Worm (Caenorhabditis elegans) whole organism, early embryonic: Measurements from ENCODE around the gene sec-5.

Experiments used
- B0310.2 ChIP-seq: sonication (generic microtip); optimal IDR thresholded peaks from 2 replicates; lab custom pipeline; 2016; ENCODE audit warnings: mild to moderate bottlenecking, missing genetic modification characterization, missing compliant biosample characterization
- F13C5.2 ChIP-seq: sonication (generic microtip); optimal IDR thresholded peaks from 2 replicates; lab custom pipeline; 2017; ENCODE audit warnings: mild to moderate bottlenecking, missing genetic modification characterization, inconsistent platforms, missing compliant biosample characterization
- aly-1 ChIP-seq: sonication (generic microtip); optimal IDR thresholded peaks from 2 replicates; lab custom pipeline; 2016; ENCODE audit warnings: missing genetic modification characterization, missing compliant biosample characterization
- ama-1 ChIP-seq: fragments of 150-350 bp; optimal IDR thresholded peaks from 2 replicates; lab custom pipeline; 2014
- ceh-13 ChIP-seq: fragments of 200-800 bp; sonication (Bioruptor generic); optimal IDR thresholded peaks from 2 replicates; lab custom pipeline; 2018; ENCODE audit warnings: mild to moderate bottlenecking, missing genetic modification characterization, missing compliant biosample characterization
- ceh-36 ChIP-seq: sonication (generic microtip); optimal IDR thresholded peaks from 2 replicates; lab custom pipeline; 2016; ENCODE audit warnings: missing genetic modification characterization, inconsistent platforms, missing compliant biosample characterization
- ets-7 ChIP-seq: sonication (generic microtip); optimal IDR thresholded peaks from 2 replicates; lab custom pipeline; 2016; ENCODE audit warnings: missing genotype, missing genetic modification characterization, missing compliant biosample characterization
- flt-1 ChIP-seq: fragments of 200-800 bp; sonication (Bioruptor generic); IDR thresholded peaks from 2 replicates; pipeline ENCODE4 v1.3.6; 2022; ENCODE audit warnings: missing genetic modification characterization, missing compliant biosample characterization
- hmbx-1 ChIP-seq: sonication (generic microtip); optimal IDR thresholded peaks from 2 replicates; lab custom pipeline; 2016; ENCODE audit warnings: mild to moderate bottlenecking, missing genetic modification characterization, missing compliant biosample characterization
- hmg-4 ChIP-seq: fragments of 200-800 bp; sonication (Bioruptor generic); optimal IDR thresholded peaks from 2 replicates; lab custom pipeline; 2018; ENCODE audit warnings: mild to moderate bottlenecking, missing genetic modification characterization, missing compliant biosample characterization
- hnd-1 ChIP-seq: sonication (generic microtip); optimal IDR thresholded peaks from 2 replicates; lab custom pipeline; 2016; ENCODE audit warnings: missing genetic modification characterization, missing compliant biosample characterization
- pes-1 ChIP-seq: fragments of 200-800 bp; sonication (Bioruptor generic); IDR thresholded peaks from 2 replicates; pipeline ENCODE4 v1.3.6; 2022; ENCODE audit warnings: missing genetic modification reagents, missing genetic modification characterization, missing compliant biosample characterization
- scrt-1 ChIP-seq: fragments of 200-800 bp; sonication (Bioruptor generic); IDR thresholded peaks from 2 replicates; pipeline ENCODE4 v1.3.6; 2022; ENCODE audit warnings: missing genetic modification characterization, missing compliant biosample characterization
- sea-1 ChIP-seq: fragments of 200-800 bp; sonication (Bioruptor generic); conservative IDR thresholded peaks from 2 replicates; pipeline ENCODE4 v1.3.6; 2022; ENCODE audit warnings: missing genetic modification characterization, missing compliant biosample characterization
- tbx-11 ChIP-seq: fragments of 200-800 bp; sonication (Bioruptor generic); IDR thresholded peaks from 2 replicates; pipeline ENCODE4 v1.3.6; 2022; ENCODE audit warnings: missing genetic modification characterization, missing compliant biosample characterization
- tbx-37 ChIP-seq: fragments of 200-800 bp; sonication (Bioruptor generic); conservative IDR thresholded peaks from 2 replicates; pipeline ENCODE4 v1.3.6; 2022; ENCODE audit warnings: missing genetic modification reagents, missing genetic modification characterization, missing compliant biosample characterization
- tra-4 ChIP-seq: sonication (generic microtip); optimal IDR thresholded peaks from 2 replicates; lab custom pipeline; 2017; ENCODE audit warnings: missing genetic modification characterization, missing compliant biosample characterization

The sec-5 gene

ce11 chrII:9139172-9139700 lies 37.7 kb downstream of the sec-5 start, which contains the start of gene Y9C2UA.1:
TSS of gene Y9C2UA.1 (plus strand) at chrII:9139650.
- TF ChIP-seq ceh-36 (tag; lab: Kevin White, UChicago) (no peak), aly-1 (no peak)

DNA sequence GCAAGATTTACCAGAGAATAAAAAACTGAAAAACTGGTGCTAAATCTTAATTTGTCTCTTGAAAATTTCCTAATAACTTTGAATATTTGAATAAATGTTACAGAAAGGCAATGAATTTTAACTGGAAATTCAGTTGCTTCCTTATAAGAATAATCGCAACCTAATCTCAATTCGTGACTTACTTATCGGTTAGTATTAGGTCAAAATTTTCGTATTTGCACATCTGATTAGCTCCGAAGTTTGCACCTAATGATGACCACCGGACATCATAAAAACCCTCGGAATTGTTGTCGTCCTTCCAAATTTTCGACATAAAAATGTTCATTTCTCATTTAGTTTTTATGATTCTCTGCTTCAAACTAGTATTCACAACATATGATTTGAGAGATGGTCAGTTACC lies 39.1 kb downstream of the sec-5 start, which contains the start of gene C16D2.3:
Gene C16D2.3, plus strand, starts transcription at position 301 of the 400 bp plus-strand sequence.
- no peak for TF ChIP-seq ceh-36 (tag; lab: Kevin White, UChicago)
- TF ChIP-seq B0310.2 = no peak
- no peak for TF ChIP-seq hmg-4 (GFP tag; lab: Kevin White, UChicago)
- TF ChIP-seq ceh-13 (GFP tag; lab: Kevin White, UChicago) = no peak
- no peak for TF ChIP-seq scrt-1 (GFP tag; lab: Robert Waterston, UW)
- no peak for TF ChIP-seq tra-4 (tag; lab: Kevin White, UChicago)
- TF ChIP-seq sea-1 (GFP tag; lab: Robert Waterston, UW) = no peak
- no peak for TF ChIP-seq hnd-1 (tag; lab: Kevin White, UChicago)
- TF ChIP-seq pes-1 (GFP tag; lab: Robert Waterston, UW) = no peak
- TF ChIP-seq ama-1 (lab: Kevin White, UChicago) = no peak
- TF ChIP-seq flt-1 (GFP tag; lab: Robert Waterston, UW) = no peak
- TF ChIP-seq F13C5.2 (tag; lab: Kevin White, UChicago) = no peak
- no peak for TF ChIP-seq aly-1
- no peak for TF ChIP-seq hmbx-1 (tag; lab: Kevin White, UChicago)
- TF ChIP-seq tbx-11 (GFP tag; lab: Robert Waterston, UW) = no peak
- no peak for TF ChIP-seq ets-7 (tag; lab: Kevin White, UChicago)
- TF ChIP-seq tbx-37 = no peak

DNA sequence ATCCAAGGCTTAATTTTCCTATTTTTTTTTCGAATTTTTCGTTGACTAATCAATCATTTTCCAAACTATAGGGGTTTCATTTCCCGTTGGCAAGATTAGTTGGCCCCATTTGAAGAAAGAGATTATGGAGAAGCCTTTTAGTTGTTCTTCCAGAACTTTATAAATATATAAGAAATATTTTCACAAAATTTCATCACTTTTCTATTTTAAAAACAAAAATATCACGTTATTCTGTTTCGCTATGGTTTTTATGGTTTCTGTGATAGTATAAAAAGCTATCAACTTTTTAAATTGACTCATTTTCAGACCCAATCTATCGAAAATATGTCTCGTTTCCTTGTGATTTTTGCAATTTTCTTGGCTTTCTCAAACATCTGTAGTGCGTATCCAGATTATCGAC lies 41.1 kb downstream of the sec-5 start, which contains the start of gene nlp-78:
Gene nlp-78, plus strand, starts transcription at position 301 of the 400 bp plus-strand sequence.
- TF ChIP-seq tbx-37 (no peak), sea-1 (GFP tag; lab: Robert Waterston, UW) (no peak), aly-1 (no peak), F13C5.2 (tag; lab: Kevin White, UChicago) (no peak), ets-7 (tag; lab: Kevin White, UChicago) (no peak), hnd-1 (tag; lab: Kevin White, UChicago) (no peak), scrt-1 (GFP tag; lab: Robert Waterston, UW) (no peak), ceh-36 (tag; lab: Kevin White, UChicago) (no peak), hmg-4 (GFP tag; lab: Kevin White, UChicago) (no peak)

DNA sequence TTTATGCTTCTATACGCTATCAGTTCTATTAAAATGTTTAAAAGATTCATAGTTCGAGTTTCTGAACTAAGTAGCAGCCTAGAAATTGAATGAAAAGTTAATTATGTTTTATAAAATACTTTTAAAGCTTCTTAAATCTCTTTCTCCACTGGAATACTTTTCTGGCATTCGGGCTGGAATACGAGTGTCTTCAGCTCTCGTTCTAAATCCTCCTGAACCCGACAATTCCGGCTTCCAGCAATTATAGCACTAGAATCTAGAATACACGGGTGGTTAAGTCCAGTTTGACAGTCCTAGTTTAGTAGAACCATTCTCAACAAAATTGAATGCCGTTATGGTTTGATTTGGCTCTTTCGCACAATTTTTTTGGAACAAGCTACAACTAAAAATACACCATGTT lies 44.6 kb downstream of the sec-5 start:
- TF ChIP-seq hmg-4 (GFP tag; lab: Kevin White, UChicago) = no peak

ce11 chrII:9131363-9131762 lies 45.6 kb downstream of the sec-5 start, which contains the start of gene C16D2.1:
TSS of gene C16D2.1 (plus strand) at chrII:9131663.
- TF ChIP-seq ceh-36 (tag; lab: Kevin White, UChicago) (no peak), ceh-13 (GFP tag; lab: Kevin White, UChicago) (no peak), hnd-1 (tag; lab: Kevin White, UChicago) (no peak), pes-1 (GFP tag; lab: Robert Waterston, UW) (no peak), hmg-4 (GFP tag; lab: Kevin White, UChicago) (no peak), scrt-1 (GFP tag; lab: Robert Waterston, UW) (no peak), B0310.2 (no peak), hmbx-1 (tag; lab: Kevin White, UChicago) (no peak), aly-1 (no peak), flt-1 (GFP tag; lab: Robert Waterston, UW) (no peak), sea-1 (GFP tag; lab: Robert Waterston, UW) (no peak), tbx-11 (GFP tag; lab: Robert Waterston, UW) (no peak), ama-1 (lab: Kevin White, UChicago) (no peak), tra-4 (tag; lab: Kevin White, UChicago) (no peak), F13C5.2 (tag; lab: Kevin White, UChicago) (no peak), tbx-37 (no peak), ets-7 (tag; lab: Kevin White, UChicago) (no peak)

- no peak for TF ChIP-seq tbx-11 (GFP tag; lab: Robert Waterston, UW)
- peak; percentile 19 for TF ChIP-seq ceh-36 (tag; lab: Kevin White, UChicago)
- TF ChIP-seq tra-4 (tag; lab: Kevin White, UChicago) = no peak
- TF ChIP-seq pes-1 (GFP tag; lab: Robert Waterston, UW) = no peak
These were observed 46.6 kb downstream of the sec-5 start for ce11 chrII:9130339-9130738.

DNA sequence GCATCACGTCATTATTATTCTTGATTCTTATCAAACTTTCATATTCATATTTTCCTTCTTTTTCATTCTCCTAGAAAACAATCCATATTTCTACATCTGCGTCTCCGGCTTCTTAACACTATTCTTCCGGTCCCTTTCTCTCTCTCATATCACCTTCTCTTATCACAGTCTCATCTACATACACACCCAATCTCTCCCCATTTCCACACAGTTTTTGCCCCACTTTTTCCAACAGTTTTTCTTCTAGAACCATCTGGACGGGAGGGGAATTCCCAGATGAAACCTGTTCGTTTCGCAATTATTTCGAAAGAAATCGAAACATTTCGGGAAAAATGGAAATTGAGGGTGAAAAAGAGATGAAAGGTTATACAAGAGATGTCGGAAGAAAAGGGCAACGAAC lies 48.8 kb downstream of the sec-5 start:
- TF ChIP-seq ceh-36 (tag; lab: Kevin White, UChicago) = no peak
- no peak for TF ChIP-seq tbx-37
- TF ChIP-seq ets-7 (tag; lab: Kevin White, UChicago) = no peak

ce11 chrII:9127379-9127778 lies 49.6 kb downstream of the sec-5 start:
- TF ChIP-seq ets-7 (tag; lab: Kevin White, UChicago) (no peak), aly-1 (no peak), sea-1 (GFP tag; lab: Robert Waterston, UW) (no peak), tbx-11 (GFP tag; lab: Robert Waterston, UW) (no peak), tra-4 (tag; lab: Kevin White, UChicago) (no peak), B0310.2 (no peak), F13C5.2 (tag; lab: Kevin White, UChicago) (no peak)
